Worm (Caenorhabditis elegans): Measurements from ENCODE around the gene ttbk-2.1.

ce11 chrIV:5209390-5209789, 49.1 kb upstream of the ttbk-2.1 start, which contains the start of the genes Y59E9AL.36 and nbet-1:
- TF ChIP-seq nhr-11 (tag; optimal IDR thresholded peaks at IDR 0.05) (peak; percentile 94), unc-62 (GFP tag; optimal IDR thresholded peaks at IDR 0.05 in 1 of 2) (peak in 1 of 2 experiments; percentile 57), unc-62 (tag; optimal IDR thresholded peaks at IDR 0.05) (no peak)

All from whole organism, L4 larva.